Fruit fly (Drosophila melanogaster) whole organism, adult: ENCODE data around the gene nab.

Experiments
- CG11617 ChIP-seq: fragments of 200-800 bp; sonication (Bioruptor generic); optimal IDR thresholded peaks from 2 replicates; lab custom pipeline; 2017; ENCODE audit warnings: mild to moderate bottlenecking, missing biosample characterization, missing genetic modification reagents, missing genetic modification characterization
- CG12768 ChIP-seq: fragments of 200-800 bp; sonication (Bioruptor generic); optimal IDR thresholded peaks from 2 replicates; lab custom pipeline; 2017; ENCODE audit warnings: missing biosample characterization, missing genetic modification characterization, mild to moderate bottlenecking, moderate library complexity, missing genetic modification reagents
- CG14711 ChIP-seq: fragments of 200-800 bp; sonication (Bioruptor generic); optimal IDR thresholded peaks from 2 replicates; lab custom pipeline; 2018; ENCODE audit warnings: missing biosample characterization, mild to moderate bottlenecking, missing genetic modification characterization, moderate library complexity
- CG1620 ChIP-seq: fragments of 200-800 bp; sonication (Bioruptor generic); optimal IDR thresholded peaks from 2 replicates; lab custom pipeline; 2016; ENCODE audit warnings: missing biosample characterization, missing genetic modification characterization
- CG33017 ChIP-seq: fragments of 200-800 bp; sonication (Bioruptor generic); optimal IDR thresholded peaks from 2 replicates; lab custom pipeline; 2018; ENCODE audit warnings: missing biosample characterization, mild to moderate bottlenecking, missing genetic modification characterization, moderate library complexity
- CG5204 ChIP-seq: fragments of 200-800 bp; sonication (Bioruptor generic); optimal IDR thresholded peaks from 2 replicates; lab custom pipeline; 2016; ENCODE audit warnings: missing biosample characterization, missing genetic modification characterization
- CG7045 ChIP-seq: fragments of 200-800 bp; sonication (Bioruptor generic); optimal IDR thresholded peaks from 2 replicates; lab custom pipeline; 2017; ENCODE audit warnings: missing biosample characterization, mild to moderate bottlenecking, missing genetic modification characterization
- CG7101 ChIP-seq: fragments of 200-800 bp; sonication (Bioruptor generic); optimal IDR thresholded peaks from 2 replicates; lab custom pipeline; 2018; ENCODE audit warnings: missing biosample characterization, mild to moderate bottlenecking, missing genetic modification characterization, moderate library complexity
- Clk ChIP-seq: fragments of 200-800 bp; sonication (Bioruptor generic); optimal IDR thresholded peaks from 2 replicates; lab custom pipeline; 2017; ENCODE audit warnings: missing biosample characterization, missing genetic modification characterization
- Crg-1 ChIP-seq: fragments of 200-800 bp; sonication (Bioruptor generic); optimal IDR thresholded peaks from 2 replicates; lab custom pipeline; 2016; ENCODE audit warnings: missing biosample characterization, missing genetic modification characterization
- Hr96 ChIP-seq: fragments of 200-800 bp; sonication (Bioruptor generic); optimal IDR thresholded peaks from 2 replicates; lab custom pipeline; 2016; ENCODE audit warnings: missing biosample characterization, missing genetic modification characterization
- Mnt ChIP-seq: fragments of 200-800 bp; sonication (Bioruptor generic); optimal IDR thresholded peaks from 2 replicates; lab custom pipeline; 2016; ENCODE audit warnings: missing biosample characterization, mild to moderate bottlenecking, missing genetic modification characterization
- bab1 ChIP-seq: fragments of 200-800 bp; sonication (Bioruptor generic); optimal IDR thresholded peaks from 3 replicates; lab custom pipeline; 2019; ENCODE audit warnings: missing biosample characterization, mild to moderate bottlenecking, missing genetic modification characterization, moderate library complexity
- cic ChIP-seq: fragments of 200-800 bp; sonication (Bioruptor generic); optimal IDR thresholded peaks from 2 replicates; lab custom pipeline; 2017; ENCODE audit warnings: missing biosample characterization, mild to moderate bottlenecking, missing genetic modification characterization, moderate library complexity
- cnc ChIP-seq, 2 experiments: fragments of >200 bp; optimal IDR thresholded peaks; 2 replicates each; lab custom pipeline; 2017
- kay ChIP-seq: fragments of 200-800 bp; sonication (Bioruptor generic); peaks from one replicate; lab custom pipeline; 2016; ENCODE audit warnings: missing biosample characterization, missing genetic modification characterization, borderline replicate concordance
- ovo ChIP-seq: fragments of 200-800 bp; sonication (Bioruptor generic); optimal IDR thresholded peaks from 2 replicates; lab custom pipeline; 2016; ENCODE audit warnings: missing biosample characterization, missing genetic modification characterization
- pad ChIP-seq: fragments of 200-800 bp; sonication (Bioruptor generic); optimal IDR thresholded peaks from 3 replicates; lab custom pipeline; 2017; ENCODE audit warnings: missing biosample characterization, missing genetic modification characterization, mild to moderate bottlenecking, moderate library complexity, missing genetic modification reagents
- tj ChIP-seq: fragments of 200-800 bp; sonication (Bioruptor generic); optimal IDR thresholded peaks from 3 replicates; lab custom pipeline; 2017; ENCODE audit warnings: missing biosample characterization, mild to moderate bottlenecking, missing genetic modification characterization, moderate library complexity
- toe ChIP-seq: fragments of 200-800 bp; sonication (Bioruptor generic); optimal IDR thresholded peaks from 2 replicates; lab custom pipeline; 2016; ENCODE audit warnings: missing biosample characterization, missing genetic modification characterization

Gene nab

dm6 chr3L:4110212-4110611, 50.5 kb downstream of the nab start:
- TF ChIP-seq bab1: no peak

dm6 chr3L:4108844-4109494, 51.8 kb downstream of the nab start:
- TF ChIP-seq cic: no peak
- TF ChIP-seq CG33017 (tag; lab: Kevin White, UChicago): peak; percentile 33
- no peak for TF ChIP-seq ovo (GFP tag; lab: Kevin White, UChicago)
- TF ChIP-seq tj (GFP tag; lab: Kevin White, UChicago): no peak
- peak; percentile 28 for TF ChIP-seq CG1620
- TF ChIP-seq CG14711 (tag; lab: Kevin White, UChicago): peak; percentile 32
- no peak for TF ChIP-seq Mnt
- TF ChIP-seq Hr96 (GFP tag; lab: Kevin White, UChicago): no peak
- TF ChIP-seq toe: no peak
- TF ChIP-seq bab1: peak; percentile 68
- peak; percentile 42 for TF ChIP-seq kay (GFP tag; lab: Kevin White, UChicago)
- no peak for TF ChIP-seq CG5204 (GFP tag; lab: Kevin White, UChicago)
- peak; percentile 38 for TF ChIP-seq CG7045 (GFP tag; lab: Kevin White, UChicago)
- no peak for TF ChIP-seq Clk (GFP tag; lab: Kevin White, UChicago)
- TF ChIP-seq CG11617 (GFP tag; lab: Kevin White, UChicago): peak; percentile 31
- no peak for TF ChIP-seq cnc (optimal IDR thresholded peaks at IDR 0.05; lab: Kevin White, UChicago)
- peak; percentile 21 for TF ChIP-seq Crg-1 (GFP tag; lab: Kevin White, UChicago)
- peak; percentile 23 for TF ChIP-seq CG12768 (GFP tag; lab: Kevin White, UChicago)
- TF ChIP-seq pad (GFP tag; lab: Kevin White, UChicago): peak; percentile 21
- peak; percentile 16 for TF ChIP-seq CG7101 (tag; lab: Kevin White, UChicago)

- TF ChIP-seq kay (GFP tag; lab: Kevin White, UChicago) (no peak), CG5204 (GFP tag; lab: Kevin White, UChicago) (no peak), CG7045 (GFP tag; lab: Kevin White, UChicago) (no peak), cic (peak; percentile 58), toe (peak; percentile 16), tj (GFP tag; lab: Kevin White, UChicago) (peak; percentile 37), CG14711 (tag; lab: Kevin White, UChicago) (no peak), CG1620 (no peak), CG7101 (tag; lab: Kevin White, UChicago) (no peak), cnc (optimal IDR thresholded peaks at IDR 0.05; lab: Kevin White, UChicago) (no peak), Mnt (peak; percentile 79), CG12768 (GFP tag; lab: Kevin White, UChicago) (peak; percentile 45), bab1 (peak; percentile 76), Clk (GFP tag; lab: Kevin White, UChicago) (peak; percentile 32), pad (GFP tag; lab: Kevin White, UChicago) (no peak), Crg-1 (GFP tag; lab: Kevin White, UChicago) (no peak), CG33017 (tag; lab: Kevin White, UChicago) (no peak), Hr96 (GFP tag; lab: Kevin White, UChicago) (no peak), ovo (GFP tag; lab: Kevin White, UChicago) (no peak), CG11617 (GFP tag; lab: Kevin White, UChicago) (peak; percentile 51)
Measured at dm6 chr3L:4108072-4108843, 52.5 kb downstream of the nab start, which contains the start of gene Ack. Gene Ack (plus strand): TSS chr3L:4108186.

dm6 chr3L:4107120-4107519, 53.6 kb downstream of the nab start:
- TF ChIP-seq CG12768 (GFP tag; lab: Kevin White, UChicago): peak; percentile 35
- peak; percentile 72 for TF ChIP-seq cic
- TF ChIP-seq kay (GFP tag; lab: Kevin White, UChicago): peak; percentile 94
- no peak for TF ChIP-seq tj (GFP tag; lab: Kevin White, UChicago)
